Worm (Caenorhabditis elegans): ENCODE data around the gene clec-263.

The clec-263 gene

DNA sequence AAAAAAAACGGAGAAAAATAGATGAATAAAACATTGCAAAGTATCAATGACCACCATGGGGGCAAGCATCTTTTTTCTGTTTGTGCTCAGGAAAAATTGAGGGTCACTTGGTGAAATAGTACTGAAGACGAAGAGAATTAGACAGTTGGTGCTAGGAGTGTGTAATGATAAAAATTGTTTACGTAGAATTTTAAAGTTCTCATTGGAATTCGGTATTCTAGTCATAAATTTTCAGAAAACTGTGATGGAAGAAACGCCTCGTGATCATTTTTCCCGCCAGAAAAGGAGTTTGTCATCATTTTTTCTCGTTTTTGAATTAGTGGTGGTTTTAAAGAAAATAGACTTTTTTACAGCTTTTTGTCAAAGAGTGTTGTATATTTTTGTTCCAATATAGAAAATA is 29.8 kb upstream of the clec-263 start:
- TF ChIP-seq F13C5.2 (tag; optimal IDR thresholded peaks at IDR 0.05) (no peak), ama-1 (optimal IDR thresholded peaks at IDR 0.05) (no peak), hmg-4 (GFP tag; optimal IDR thresholded peaks at IDR 0.05) (no peak), ceh-36 (tag; optimal IDR thresholded peaks at IDR 0.05) (no peak), tbx-37 (GFP tag; conservative IDR thresholded peaks at IDR 0.05) (no peak), tbx-11 (GFP tag; IDR thresholded peaks at IDR 0.05) (no peak)

DNA sequence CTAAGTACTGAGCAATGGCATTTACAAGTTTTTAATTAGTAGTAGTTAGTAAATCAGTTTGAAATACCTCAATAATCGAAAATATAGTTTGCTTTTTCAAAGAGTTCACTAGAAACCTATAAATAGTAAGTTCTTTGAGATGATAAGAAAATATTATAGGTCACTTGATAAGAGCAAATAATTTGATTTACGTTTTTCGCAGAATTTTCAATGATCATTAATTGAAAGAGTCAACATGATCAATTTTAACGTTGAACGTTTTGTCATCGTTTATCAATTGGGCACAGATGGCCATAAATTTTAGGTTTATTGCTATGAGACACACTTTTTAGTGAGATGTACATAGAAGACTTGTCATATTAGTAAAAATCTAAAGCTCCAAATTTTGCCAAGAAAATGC is 28.7 kb upstream of the clec-263 start:
- no peak for TF ChIP-seq pes-1 (GFP tag; IDR thresholded peaks at IDR 0.05)
- TF ChIP-seq tbx-11 (GFP tag; IDR thresholded peaks at IDR 0.05) = no peak
- TF ChIP-seq aly-1 (tag; optimal IDR thresholded peaks at IDR 0.05) = no peak
- TF ChIP-seq ceh-13 (GFP tag; optimal IDR thresholded peaks at IDR 0.05) = no peak
- no peak for TF ChIP-seq hmg-4 (GFP tag; optimal IDR thresholded peaks at IDR 0.05)
- no peak for TF ChIP-seq ama-1 (optimal IDR thresholded peaks at IDR 0.05)
- TF ChIP-seq sea-1 (GFP tag; conservative IDR thresholded peaks at IDR 0.05) = no peak
- TF ChIP-seq F13C5.2 (tag; optimal IDR thresholded peaks at IDR 0.05) = no peak
- no peak for TF ChIP-seq scrt-1 (GFP tag; IDR thresholded peaks at IDR 0.05)
- no peak for TF ChIP-seq tbx-37 (GFP tag; conservative IDR thresholded peaks at IDR 0.05)
- no peak for TF ChIP-seq ets-7 (tag; optimal IDR thresholded peaks at IDR 0.05)
- no peak for TF ChIP-seq tra-4 (tag; optimal IDR thresholded peaks at IDR 0.05)
- TF ChIP-seq hmbx-1 (tag; optimal IDR thresholded peaks at IDR 0.05) = no peak
- TF ChIP-seq B0310.2 (tag; optimal IDR thresholded peaks at IDR 0.05) = no peak
- TF ChIP-seq flt-1 (GFP tag; IDR thresholded peaks at IDR 0.05) = no peak
- TF ChIP-seq ceh-36 (tag; optimal IDR thresholded peaks at IDR 0.05) = no peak
- TF ChIP-seq hnd-1 (tag; optimal IDR thresholded peaks at IDR 0.05) = no peak

DNA sequence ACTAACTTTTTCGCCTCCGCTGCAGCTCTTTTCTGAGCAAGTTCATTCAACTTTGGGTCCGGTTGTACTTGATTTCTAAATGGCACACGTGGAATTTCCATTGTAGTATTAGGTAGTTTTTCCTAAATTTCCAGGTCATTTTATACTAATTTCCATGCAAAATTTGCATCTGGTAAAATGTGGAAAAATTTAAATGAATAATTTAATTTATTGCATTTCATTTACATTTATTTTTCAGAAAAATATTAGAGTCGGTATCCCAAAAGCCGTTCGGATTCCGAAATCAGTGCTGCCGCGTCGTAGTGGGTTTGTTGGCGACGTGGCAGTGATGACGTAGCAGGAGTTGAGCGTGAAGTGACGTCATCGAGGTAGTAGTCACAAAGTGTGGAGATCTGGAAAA is 27.4 kb upstream of the clec-263 start, which contains the start of gene Y38H6C.18:
Gene Y38H6C.18, minus strand, starts transcription at position 101 of the 400 bp plus-strand sequence.
- TF ChIP-seq aly-1 (tag; optimal IDR thresholded peaks at IDR 0.05) (no peak), tra-4 (tag; optimal IDR thresholded peaks at IDR 0.05) (no peak), hmg-4 (GFP tag; optimal IDR thresholded peaks at IDR 0.05) (no peak), hmbx-1 (tag; optimal IDR thresholded peaks at IDR 0.05) (no peak), tbx-11 (GFP tag; IDR thresholded peaks at IDR 0.05) (no peak), ceh-13 (GFP tag; optimal IDR thresholded peaks at IDR 0.05) (no peak), ceh-36 (tag; optimal IDR thresholded peaks at IDR 0.05) (no peak), ets-7 (tag; optimal IDR thresholded peaks at IDR 0.05) (no peak), ama-1 (optimal IDR thresholded peaks at IDR 0.05) (no peak), flt-1 (GFP tag; IDR thresholded peaks at IDR 0.05) (no peak), hnd-1 (tag; optimal IDR thresholded peaks at IDR 0.05) (no peak), tbx-37 (GFP tag; conservative IDR thresholded peaks at IDR 0.05) (no peak)

DNA sequence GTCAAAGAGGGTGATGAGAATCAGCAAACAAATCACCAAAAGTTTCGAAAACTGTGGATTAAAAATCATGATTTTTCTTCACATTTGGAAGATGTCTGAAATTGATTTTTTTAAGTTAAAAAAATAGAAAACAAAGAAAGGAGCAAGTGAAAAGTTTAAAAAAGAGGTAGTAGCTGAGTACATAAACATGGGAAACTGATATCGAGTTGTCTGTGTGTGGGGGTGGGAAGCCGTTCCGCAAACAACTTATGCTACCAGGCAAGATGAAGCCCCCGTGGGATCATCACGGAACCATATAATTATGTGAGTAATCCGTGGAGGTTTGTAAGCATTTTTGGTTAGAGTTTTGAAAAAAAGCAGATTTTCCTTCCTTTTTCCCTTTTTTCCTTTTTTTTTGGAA is 23.3 kb upstream of the clec-263 start, which contains the start of gene Y38H6C.20:
Gene Y38H6C.20, minus strand, starts transcription at position 101 of the 400 bp plus-strand sequence.
- TF ChIP-seq sea-1 (GFP tag; conservative IDR thresholded peaks at IDR 0.05) = no peak
- no peak for TF ChIP-seq F13C5.2 (tag; optimal IDR thresholded peaks at IDR 0.05)
- TF ChIP-seq flt-1 (GFP tag; IDR thresholded peaks at IDR 0.05) = no peak
- TF ChIP-seq ceh-36 (tag; optimal IDR thresholded peaks at IDR 0.05) = no peak
- TF ChIP-seq tbx-11 (GFP tag; IDR thresholded peaks at IDR 0.05) = no peak
- no peak for TF ChIP-seq scrt-1 (GFP tag; IDR thresholded peaks at IDR 0.05)
- no peak for TF ChIP-seq hmg-4 (GFP tag; optimal IDR thresholded peaks at IDR 0.05)
- TF ChIP-seq ets-7 (tag; optimal IDR thresholded peaks at IDR 0.05) = no peak
- no peak for TF ChIP-seq ama-1 (optimal IDR thresholded peaks at IDR 0.05)
- no peak for TF ChIP-seq B0310.2 (tag; optimal IDR thresholded peaks at IDR 0.05)
- no peak for TF ChIP-seq aly-1 (tag; optimal IDR thresholded peaks at IDR 0.05)
- TF ChIP-seq pes-1 (GFP tag; IDR thresholded peaks at IDR 0.05) = no peak
- no peak for TF ChIP-seq hnd-1 (tag; optimal IDR thresholded peaks at IDR 0.05)
- TF ChIP-seq tbx-37 (GFP tag; conservative IDR thresholded peaks at IDR 0.05) = no peak
- TF ChIP-seq hmbx-1 (tag; optimal IDR thresholded peaks at IDR 0.05) = no peak
- TF ChIP-seq ceh-13 (GFP tag; optimal IDR thresholded peaks at IDR 0.05) = no peak
- TF ChIP-seq tra-4 (tag; optimal IDR thresholded peaks at IDR 0.05) = no peak

DNA sequence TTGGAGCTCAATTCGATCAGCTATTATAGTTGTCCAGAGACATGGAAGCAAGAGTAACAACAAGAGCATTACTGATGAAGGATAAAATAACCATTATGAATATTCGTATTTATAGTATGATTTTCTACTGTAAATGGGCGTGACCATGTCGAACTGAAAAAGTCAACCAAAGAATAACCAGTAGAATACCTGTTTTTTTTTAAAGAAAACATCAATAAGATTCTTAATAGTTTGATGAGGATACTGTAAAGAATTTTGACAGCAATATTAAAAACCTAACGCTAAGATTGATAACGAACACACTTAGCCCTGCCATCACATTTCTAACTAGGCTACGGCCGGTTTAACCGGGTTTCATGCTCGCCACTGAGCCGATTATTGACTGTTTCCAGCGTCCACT is 21.4 kb upstream of the clec-263 start, which contains the start of gene vmo-1:
Gene vmo-1, minus strand, starts transcription at position 101 of the 400 bp plus-strand sequence.
- TF ChIP-seq ets-7 (tag; optimal IDR thresholded peaks at IDR 0.05) (no peak), ceh-36 (tag; optimal IDR thresholded peaks at IDR 0.05) (no peak), aly-1 (tag; optimal IDR thresholded peaks at IDR 0.05) (no peak), B0310.2 (tag; optimal IDR thresholded peaks at IDR 0.05) (no peak), F13C5.2 (tag; optimal IDR thresholded peaks at IDR 0.05) (no peak), hmg-4 (GFP tag; optimal IDR thresholded peaks at IDR 0.05) (no peak), sea-1 (GFP tag; conservative IDR thresholded peaks at IDR 0.05) (no peak), flt-1 (GFP tag; IDR thresholded peaks at IDR 0.05) (no peak), tbx-11 (GFP tag; IDR thresholded peaks at IDR 0.05) (no peak), hmbx-1 (tag; optimal IDR thresholded peaks at IDR 0.05) (no peak)

DNA sequence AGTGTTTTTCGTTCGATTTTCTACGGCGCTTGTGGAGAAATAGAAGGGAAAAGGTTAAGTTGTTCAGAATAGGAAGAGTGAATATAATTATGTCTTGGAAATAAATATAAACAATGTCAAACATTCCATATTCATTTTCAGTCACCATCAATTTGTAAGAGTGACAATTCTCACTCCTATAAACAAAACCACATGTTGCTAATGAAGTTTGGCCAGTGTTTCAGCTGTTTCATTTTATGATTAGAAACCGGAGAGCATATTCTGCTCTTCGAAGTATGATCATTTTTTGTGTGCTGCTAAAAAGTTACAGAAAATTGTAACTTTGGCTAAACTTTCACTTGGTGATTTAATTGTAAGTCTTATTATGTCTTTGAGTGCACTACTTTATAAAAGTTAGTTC is 19.3 kb upstream of the clec-263 start, which contains the start of gene Y38H6C.21:
Gene Y38H6C.21, minus strand, starts transcription at position 148 of the 400 bp plus-strand sequence.
- TF ChIP-seq flt-1 (GFP tag; IDR thresholded peaks at IDR 0.05) = no peak

DNA sequence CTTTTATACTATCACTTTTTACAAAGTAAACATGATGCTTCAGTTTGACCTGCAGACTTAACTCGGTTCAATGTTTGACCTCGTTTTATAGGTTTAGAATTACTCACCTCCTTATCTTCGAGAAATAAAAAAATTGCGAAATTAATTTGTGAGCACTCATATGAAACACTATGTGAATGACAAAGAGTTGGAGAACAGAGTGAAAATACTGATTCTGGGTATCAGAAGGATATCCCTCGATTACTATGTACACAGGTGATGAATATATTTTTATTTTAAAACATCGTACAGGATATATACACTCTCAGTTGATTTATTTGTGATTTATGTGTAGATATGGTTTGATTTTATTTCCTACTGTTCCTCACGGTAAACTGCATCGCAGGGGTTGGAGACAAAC is 18.2 kb upstream of the clec-263 start, which contains the start of gene Y38H6C.23:
Gene Y38H6C.23, minus strand, starts transcription at position 101 of the 400 bp plus-strand sequence.
- TF ChIP-seq ama-1 (optimal IDR thresholded peaks at IDR 0.05) (no peak), tbx-11 (GFP tag; IDR thresholded peaks at IDR 0.05) (no peak), scrt-1 (GFP tag; IDR thresholded peaks at IDR 0.05) (no peak), ceh-36 (tag; optimal IDR thresholded peaks at IDR 0.05) (no peak), ceh-13 (GFP tag; optimal IDR thresholded peaks at IDR 0.05) (no peak), tra-4 (tag; optimal IDR thresholded peaks at IDR 0.05) (no peak), tbx-37 (GFP tag; conservative IDR thresholded peaks at IDR 0.05) (no peak), aly-1 (tag; optimal IDR thresholded peaks at IDR 0.05) (no peak), B0310.2 (tag; optimal IDR thresholded peaks at IDR 0.05) (no peak)

DNA sequence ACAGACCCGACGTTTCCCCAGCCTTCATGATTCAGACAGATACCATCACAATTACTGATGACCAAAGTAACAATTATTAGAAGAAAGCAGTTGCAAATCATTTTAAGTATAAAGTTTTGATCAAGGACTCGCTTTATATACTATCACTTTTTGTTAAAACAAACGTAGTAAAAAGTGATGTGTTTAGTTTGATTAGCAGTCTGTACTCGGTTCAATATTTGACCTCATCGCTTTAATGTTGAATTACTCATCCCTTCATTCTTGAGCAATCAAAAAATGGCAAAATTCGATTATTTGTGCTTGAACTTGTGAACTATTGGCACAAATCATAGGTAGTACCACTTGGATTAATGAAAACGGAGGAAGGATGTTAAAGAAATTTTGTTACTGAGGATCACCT is 16.1 kb upstream of the clec-263 start, which contains the start of gene abf-4:
Gene abf-4, minus strand, starts transcription at position 101 of the 400 bp plus-strand sequence.
- no peak for TF ChIP-seq scrt-1 (GFP tag; IDR thresholded peaks at IDR 0.05)
- TF ChIP-seq ets-7 (tag; optimal IDR thresholded peaks at IDR 0.05) = no peak
- TF ChIP-seq tbx-11 (GFP tag; IDR thresholded peaks at IDR 0.05) = no peak
- TF ChIP-seq aly-1 (tag; optimal IDR thresholded peaks at IDR 0.05) = no peak
- no peak for TF ChIP-seq flt-1 (GFP tag; IDR thresholded peaks at IDR 0.05)
- TF ChIP-seq ama-1 (optimal IDR thresholded peaks at IDR 0.05) = no peak
- no peak for TF ChIP-seq tbx-37 (GFP tag; conservative IDR thresholded peaks at IDR 0.05)
- no peak for TF ChIP-seq hnd-1 (tag; optimal IDR thresholded peaks at IDR 0.05)
- TF ChIP-seq F13C5.2 (tag; optimal IDR thresholded peaks at IDR 0.05) = no peak
- no peak for TF ChIP-seq sea-1 (GFP tag; conservative IDR thresholded peaks at IDR 0.05)
- TF ChIP-seq tra-4 (tag; optimal IDR thresholded peaks at IDR 0.05) = no peak
- TF ChIP-seq B0310.2 (tag; optimal IDR thresholded peaks at IDR 0.05) = no peak
- no peak for TF ChIP-seq pes-1 (GFP tag; IDR thresholded peaks at IDR 0.05)

Data from whole organism, early embryonic.